Worm (Caenorhabditis elegans): ENCODE results near the gene Y1A5A.1.

Y1A5A.1 gene

DNA sequence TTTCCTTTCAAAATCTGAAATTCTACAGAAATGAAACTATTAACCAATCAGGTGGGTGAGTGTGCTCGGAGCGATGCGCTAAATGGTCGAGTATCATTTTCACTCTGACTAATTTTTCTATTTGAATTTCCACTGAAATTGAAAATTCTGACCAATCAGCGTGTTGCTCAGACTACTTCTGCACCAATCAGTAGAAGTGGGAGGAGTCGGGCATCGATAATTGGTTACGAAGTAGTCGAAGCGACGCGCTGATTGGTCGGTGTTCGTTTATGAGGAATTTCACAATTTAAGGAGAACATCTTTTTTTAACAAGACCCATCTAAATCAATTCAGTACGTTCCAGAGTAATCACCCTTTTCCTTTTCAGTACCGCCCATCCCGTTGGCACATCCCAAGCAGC lies 22.7 kb upstream of the Y1A5A.1 start:
- TF ChIP-seq hsf-1 (GFP tag; IDR thresholded peaks at IDR 0.05): no peak
- no peak for TF ChIP-seq ztf-22 (GFP tag; optimal IDR thresholded peaks at IDR 0.05)
- TF ChIP-seq unc-130 (GFP tag; optimal IDR thresholded peaks at IDR 0.05): no peak
- TF ChIP-seq F52B5.7 (tag; optimal IDR thresholded peaks at IDR 0.05): no peak
- no peak for TF ChIP-seq F39B2.1 (GFP tag; IDR thresholded peaks at IDR 0.05)
- no peak for TF ChIP-seq him-1 (tag; optimal IDR thresholded peaks at IDR 0.05)
- TF ChIP-seq K12H6.12 (tag; optimal IDR thresholded peaks at IDR 0.05): no peak
- TF ChIP-seq ztf-18 (tag; optimal IDR thresholded peaks at IDR 0.05): no peak
- no peak for TF ChIP-seq lin-26 (GFP tag; IDR thresholded peaks at IDR 0.05)
- TF ChIP-seq ceh-91 (GFP tag; IDR thresholded peaks at IDR 0.05): no peak
- TF ChIP-seq tbp1 (GFP tag; optimal IDR thresholded peaks at IDR 0.05): no peak
- no peak for TF ChIP-seq lin-35 (GFP tag; optimal IDR thresholded peaks at IDR 0.05)
- TF ChIP-seq nhr-80 (tag; optimal IDR thresholded peaks at IDR 0.05): no peak
- TF ChIP-seq athp-1 (tag; optimal IDR thresholded peaks at IDR 0.05): no peak
- no peak for TF ChIP-seq F55B11.4 (tag; optimal IDR thresholded peaks at IDR 0.05; ENCODE audit: borderline replicate concordance, insufficient read depth)

DNA sequence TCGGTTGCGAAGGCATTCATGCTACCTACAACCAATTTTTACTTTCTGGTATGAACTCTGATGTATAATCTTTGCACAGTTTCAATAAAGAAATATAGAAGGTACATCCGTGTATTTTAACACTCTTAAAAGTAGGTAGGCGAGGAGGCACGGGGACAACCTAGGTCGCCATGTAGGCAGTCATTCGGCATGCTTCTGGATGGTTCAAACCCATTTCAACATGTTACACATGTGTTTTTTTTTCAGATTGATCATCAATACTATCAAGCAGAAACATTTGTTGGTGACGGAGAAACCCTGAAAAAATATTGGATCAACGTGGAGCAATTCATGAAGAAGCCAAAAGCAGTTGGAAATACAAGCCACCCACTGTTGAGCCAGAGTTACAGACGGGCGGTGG lies 20.6 kb upstream of the Y1A5A.1 start:
- TF ChIP-seq Y53G8AR.9 (GFP tag; conservative IDR thresholded peaks at IDR 0.05) (0 out of 2 replicates have a peak, but pooled peaks have one; percentile 53), F22D6.2 (tag; optimal IDR thresholded peaks at IDR 0.05) (no peak), ceh-58 (GFP tag; IDR thresholded peaks at IDR 0.05) (no peak), ama-1 (optimal IDR thresholded peaks at IDR 0.05) (peak; percentile 16), ama-1 (GFP tag; optimal IDR thresholded peaks at IDR 0.05) (no peak), cebp-2 (GFP tag; IDR thresholded peaks at IDR 0.05) (no peak), snpc-4 (GFP tag; optimal IDR thresholded peaks at IDR 0.05) (no peak), snpc-4 (tag; optimal IDR thresholded peaks at IDR 0.05) (no peak)

DNA sequence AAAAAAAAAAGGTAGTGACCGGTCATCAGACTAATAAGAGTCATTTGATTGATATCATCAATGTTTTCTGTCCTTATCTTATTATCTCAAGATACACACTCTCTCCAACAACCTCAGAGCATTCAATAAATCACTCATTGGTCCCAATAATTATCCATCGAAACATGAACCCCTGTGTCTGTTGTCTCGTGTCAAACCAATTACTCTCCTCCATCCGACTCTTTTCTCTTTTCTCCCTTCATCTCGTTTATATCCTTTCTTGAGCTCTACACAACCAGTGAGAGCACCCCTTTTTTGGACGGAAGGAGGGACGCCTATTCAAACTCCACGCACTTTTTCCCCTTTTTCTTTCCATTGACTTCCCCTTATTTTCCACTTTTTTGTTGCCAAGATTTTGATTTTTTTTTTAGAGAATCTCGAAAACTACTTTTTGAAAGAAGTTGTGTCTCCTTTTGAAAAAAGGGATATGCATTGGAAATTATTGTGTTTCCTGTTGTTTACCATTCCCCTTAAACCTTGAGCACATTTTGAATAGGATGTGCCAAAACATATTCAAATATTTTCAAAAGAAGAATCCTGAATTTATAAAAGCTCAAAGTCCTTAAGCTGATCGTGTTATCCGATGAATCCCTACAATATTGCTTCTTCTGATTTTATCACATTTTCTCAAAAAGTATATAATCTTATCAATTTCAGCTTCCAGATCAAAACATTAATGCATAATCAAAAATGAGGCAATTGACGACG lies 19.2 kb upstream of the Y1A5A.1 start, which contains the start of gene pxd-1:
TSS of gene pxd-1 (plus strand) at position 697 of the 747 bp plus-strand sequence.
- TF ChIP-seq akir-1 (GFP tag; optimal IDR thresholded peaks at IDR 0.05): no peak
- no peak for TF ChIP-seq lsl-1 (GFP tag; optimal IDR thresholded peaks at IDR 0.05)
- TF ChIP-seq attf-5 (GFP tag; optimal IDR thresholded peaks at IDR 0.05): peak; percentile 8
- no peak for TF ChIP-seq ama-1 (optimal IDR thresholded peaks at IDR 0.05)
- no peak for TF ChIP-seq ama-1 (GFP tag; optimal IDR thresholded peaks at IDR 0.05)
- TF ChIP-seq C17E4.6 (GFP tag; IDR thresholded peaks at IDR 0.05): no peak
- no peak for TF ChIP-seq attf-6 (GFP tag; IDR thresholded peaks at IDR 0.05)
- no peak for TF ChIP-seq ekl-4 (GFP tag; IDR thresholded peaks at IDR 0.05)
- TF ChIP-seq tbp1 (GFP tag; optimal IDR thresholded peaks at IDR 0.05): no peak
- TF ChIP-seq ztf-28 (GFP tag; IDR thresholded peaks at IDR 0.05): no peak
- TF ChIP-seq cebp-1 (GFP tag; IDR thresholded peaks at IDR 0.05): no peak
- TF ChIP-seq cebp-1 (tag; optimal IDR thresholded peaks at IDR 0.05): peak; percentile 6
- TF ChIP-seq hrde-1 (tag; optimal IDR thresholded peaks at IDR 0.05; ENCODE audit: borderline replicate concordance): no peak
- no peak for TF ChIP-seq F23B12.7 (tag; optimal IDR thresholded peaks at IDR 0.05; ENCODE audit: insufficient read depth)
- TF ChIP-seq somi-1 (GFP tag; optimal IDR thresholded peaks at IDR 0.05): peak; percentile 13
- TF ChIP-seq F57C9.4 (tag; optimal IDR thresholded peaks at IDR 0.05): no peak
- TF ChIP-seq cebp-2 (GFP tag; IDR thresholded peaks at IDR 0.05): no peak
